Worm (Caenorhabditis elegans) whole organism, early embryonic: ENCODE measurements around the gene fbxl-3.
A peak's percentile ranks its signal among the peaks of the same experiment; 100 is the strongest.

ENCODE experiments used
- B0310.2 ChIP-seq: sonication (generic microtip); optimal IDR thresholded peaks from 2 replicates; lab custom pipeline; 2016; ENCODE audit warnings: mild to moderate bottlenecking, missing genetic modification characterization, missing compliant biosample characterization
- F13C5.2 ChIP-seq: sonication (generic microtip); optimal IDR thresholded peaks from 2 replicates; lab custom pipeline; 2017; ENCODE audit warnings: mild to moderate bottlenecking, missing genetic modification characterization, inconsistent platforms, missing compliant biosample characterization
- aly-1 ChIP-seq: sonication (generic microtip); optimal IDR thresholded peaks from 2 replicates; lab custom pipeline; 2016; ENCODE audit warnings: missing genetic modification characterization, missing compliant biosample characterization
- ama-1 ChIP-seq: fragments of 150-350 bp; optimal IDR thresholded peaks from 2 replicates; lab custom pipeline; 2014
- ceh-13 ChIP-seq: fragments of 200-800 bp; sonication (Bioruptor generic); optimal IDR thresholded peaks from 2 replicates; lab custom pipeline; 2018; ENCODE audit warnings: mild to moderate bottlenecking, missing genetic modification characterization, missing compliant biosample characterization
- ceh-36 ChIP-seq: sonication (generic microtip); optimal IDR thresholded peaks from 2 replicates; lab custom pipeline; 2016; ENCODE audit warnings: missing genetic modification characterization, inconsistent platforms, missing compliant biosample characterization
- ets-7 ChIP-seq: sonication (generic microtip); optimal IDR thresholded peaks from 2 replicates; lab custom pipeline; 2016; ENCODE audit warnings: missing genotype, missing genetic modification characterization, missing compliant biosample characterization
- flt-1 ChIP-seq: fragments of 200-800 bp; sonication (Bioruptor generic); IDR thresholded peaks from 2 replicates; pipeline ENCODE4 v1.3.6; 2022; ENCODE audit warnings: missing genetic modification characterization, missing compliant biosample characterization
- hmbx-1 ChIP-seq: sonication (generic microtip); optimal IDR thresholded peaks from 2 replicates; lab custom pipeline; 2016; ENCODE audit warnings: mild to moderate bottlenecking, missing genetic modification characterization, missing compliant biosample characterization
- hmg-4 ChIP-seq: fragments of 200-800 bp; sonication (Bioruptor generic); optimal IDR thresholded peaks from 2 replicates; lab custom pipeline; 2018; ENCODE audit warnings: mild to moderate bottlenecking, missing genetic modification characterization, missing compliant biosample characterization
- hnd-1 ChIP-seq: sonication (generic microtip); optimal IDR thresholded peaks from 2 replicates; lab custom pipeline; 2016; ENCODE audit warnings: missing genetic modification characterization, missing compliant biosample characterization
- pes-1 ChIP-seq: fragments of 200-800 bp; sonication (Bioruptor generic); IDR thresholded peaks from 2 replicates; pipeline ENCODE4 v1.3.6; 2022; ENCODE audit warnings: missing genetic modification reagents, missing genetic modification characterization, missing compliant biosample characterization
- scrt-1 ChIP-seq: fragments of 200-800 bp; sonication (Bioruptor generic); IDR thresholded peaks from 2 replicates; pipeline ENCODE4 v1.3.6; 2022; ENCODE audit warnings: missing genetic modification characterization, missing compliant biosample characterization
- sea-1 ChIP-seq: fragments of 200-800 bp; sonication (Bioruptor generic); conservative IDR thresholded peaks from 2 replicates; pipeline ENCODE4 v1.3.6; 2022; ENCODE audit warnings: missing genetic modification characterization, missing compliant biosample characterization
- tbx-11 ChIP-seq: fragments of 200-800 bp; sonication (Bioruptor generic); IDR thresholded peaks from 2 replicates; pipeline ENCODE4 v1.3.6; 2022; ENCODE audit warnings: missing genetic modification characterization, missing compliant biosample characterization
- tbx-37 ChIP-seq: fragments of 200-800 bp; sonication (Bioruptor generic); conservative IDR thresholded peaks from 2 replicates; pipeline ENCODE4 v1.3.6; 2022; ENCODE audit warnings: missing genetic modification reagents, missing genetic modification characterization, missing compliant biosample characterization
- tra-4 ChIP-seq: sonication (generic microtip); optimal IDR thresholded peaks from 2 replicates; lab custom pipeline; 2017; ENCODE audit warnings: missing genetic modification characterization, missing compliant biosample characterization

fbxl-3 gene

DNA sequence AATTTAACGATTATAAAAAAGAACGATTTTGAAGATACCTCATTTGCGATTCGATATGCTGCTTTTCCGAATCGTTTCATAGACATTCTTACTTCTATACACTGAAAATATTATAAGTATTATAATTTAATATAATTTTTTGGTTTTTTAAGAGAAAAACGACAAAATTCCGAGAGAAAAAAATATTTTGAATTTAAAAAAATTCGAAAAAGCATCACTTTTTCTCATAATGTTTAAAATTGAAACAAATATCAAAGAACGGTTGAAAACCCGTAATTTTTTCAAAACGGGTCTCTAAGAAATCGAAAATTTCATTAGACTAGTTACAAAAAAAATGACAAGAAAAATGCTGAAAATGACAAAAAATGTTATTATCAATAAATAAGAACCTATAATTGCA is 3.1 kb downstream of the fbxl-3 start, which contains the start of gene pink-1:
Gene pink-1 (minus strand): TSS at position 101 of the 400 bp plus-strand sequence.
- TF ChIP-seq pes-1 (GFP tag; lab: Robert Waterston, UW) (no peak), tra-4 (no peak), flt-1 (GFP tag; lab: Robert Waterston, UW) (no peak), ceh-36 (tag; lab: Kevin White, UChicago) (no peak), scrt-1 (GFP tag; lab: Robert Waterston, UW) (no peak), ceh-13 (no peak), hmg-4 (no peak), tbx-37 (no peak), F13C5.2 (no peak), tbx-11 (no peak), B0310.2 (tag; lab: Kevin White, UChicago) (no peak), aly-1 (tag; lab: Kevin White, UChicago) (no peak), ama-1 (no peak)

DNA sequence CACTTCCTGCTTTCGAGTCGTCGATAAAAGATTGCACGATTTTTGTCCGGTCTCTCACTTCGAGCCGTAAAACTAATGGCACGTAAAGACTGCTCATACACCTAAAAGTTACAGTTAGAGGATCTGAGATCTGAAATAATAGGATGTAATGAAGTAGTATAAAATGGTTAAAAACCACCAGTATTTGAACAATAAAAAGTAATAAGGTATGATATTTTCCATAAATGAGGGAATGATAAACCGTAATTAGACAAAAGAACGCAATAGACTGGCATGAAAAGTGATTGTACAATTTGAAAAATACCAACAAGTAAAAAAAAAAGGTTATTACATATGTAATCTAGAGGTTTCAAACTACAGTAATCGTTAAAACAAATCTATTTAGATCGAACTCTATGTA is 5.6 kb downstream of the fbxl-3 start, which contains the start of gene brap-2:
Gene brap-2 (minus strand): TSS at position 101 of the 400 bp plus-strand sequence.
- TF ChIP-seq B0310.2 (tag; lab: Kevin White, UChicago) = no peak
- TF ChIP-seq aly-1 (tag; lab: Kevin White, UChicago) = no peak
- TF ChIP-seq ama-1 = no peak
- TF ChIP-seq pes-1 (GFP tag; lab: Robert Waterston, UW) = no peak
- TF ChIP-seq tbx-37 = no peak
- no peak for TF ChIP-seq F13C5.2
- no peak for TF ChIP-seq hnd-1 (tag; lab: Kevin White, UChicago)
- TF ChIP-seq ets-7 (tag; lab: Kevin White, UChicago) = no peak
- TF ChIP-seq ceh-13 = no peak
- TF ChIP-seq hmg-4 = no peak
- TF ChIP-seq sea-1 (GFP tag; lab: Robert Waterston, UW) = no peak
- no peak for TF ChIP-seq hmbx-1 (tag; lab: Kevin White, UChicago)
- TF ChIP-seq scrt-1 (GFP tag; lab: Robert Waterston, UW) = no peak
- no peak for TF ChIP-seq ceh-36 (tag; lab: Kevin White, UChicago)

DNA sequence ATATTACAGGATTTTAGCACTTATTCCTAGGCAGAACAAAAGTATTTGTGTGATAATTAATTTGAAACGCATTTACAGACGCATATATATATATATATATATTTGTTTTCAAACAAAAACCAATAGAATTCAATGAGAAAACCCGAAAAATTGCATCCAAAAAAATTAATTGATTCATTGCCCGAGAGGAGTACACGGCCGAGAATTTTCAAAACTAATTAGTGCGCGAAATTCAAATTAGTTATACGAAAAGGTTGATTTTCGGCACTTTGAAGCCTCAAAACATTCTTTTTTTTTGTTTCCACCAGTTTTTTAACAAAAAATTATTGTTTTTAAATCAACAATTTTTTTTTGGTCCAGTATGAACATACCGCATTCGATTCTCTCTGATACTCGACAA is 7.3 kb downstream of the fbxl-3 start:
- TF ChIP-seq hnd-1 (tag; lab: Kevin White, UChicago) = no peak
- no peak for TF ChIP-seq ceh-13
- no peak for TF ChIP-seq sea-1 (GFP tag; lab: Robert Waterston, UW)
- no peak for TF ChIP-seq tra-4
- no peak for TF ChIP-seq ceh-36 (tag; lab: Kevin White, UChicago)
- no peak for TF ChIP-seq ets-7 (tag; lab: Kevin White, UChicago)
- TF ChIP-seq tbx-11 = no peak
- TF ChIP-seq aly-1 (tag; lab: Kevin White, UChicago) = no peak
- TF ChIP-seq ama-1 = no peak
- TF ChIP-seq B0310.2 (tag; lab: Kevin White, UChicago) = no peak
- no peak for TF ChIP-seq pes-1 (GFP tag; lab: Robert Waterston, UW)
- TF ChIP-seq F13C5.2 = no peak
- no peak for TF ChIP-seq flt-1 (GFP tag; lab: Robert Waterston, UW)
- TF ChIP-seq hmbx-1 (tag; lab: Kevin White, UChicago) = no peak

DNA sequence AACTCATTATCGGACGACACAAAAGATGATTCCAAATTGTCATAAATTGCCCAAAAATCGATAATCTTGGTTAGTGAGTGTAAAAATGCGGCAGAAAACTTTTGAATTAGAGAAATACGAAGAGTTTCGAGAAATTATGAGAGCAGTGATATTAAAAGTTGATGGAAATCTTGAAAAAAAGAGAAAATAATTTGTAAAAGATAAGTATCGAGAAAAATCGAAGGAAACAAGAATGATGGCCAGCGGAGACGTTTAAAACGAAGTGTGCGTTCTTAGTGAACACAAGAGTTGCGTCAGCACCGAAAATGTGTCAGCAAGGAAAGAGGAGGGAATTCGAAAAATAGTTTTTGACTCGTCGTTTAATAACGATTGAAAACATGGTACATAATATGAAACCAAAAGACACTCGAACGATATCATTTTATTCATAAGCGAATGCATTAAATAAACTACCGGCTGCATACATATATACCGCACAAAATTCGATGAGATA is 8.8 kb downstream of the fbxl-3 start, which contains the start of gene ndx-6:
Gene ndx-6 (minus strand): TSS at position 51 of the 493 bp plus-strand sequence.
- TF ChIP-seq scrt-1 (GFP tag; lab: Robert Waterston, UW) = no peak
- TF ChIP-seq ceh-13 = no peak
- TF ChIP-seq hmbx-1 (tag; lab: Kevin White, UChicago) = peak; percentile 7
- peak; percentile 56 for TF ChIP-seq F13C5.2
- peak; percentile 20 for TF ChIP-seq ets-7 (tag; lab: Kevin White, UChicago)
- no peak for TF ChIP-seq B0310.2 (tag; lab: Kevin White, UChicago)
- TF ChIP-seq ceh-36 (tag; lab: Kevin White, UChicago) = peak; percentile 30
- peak; percentile 45; the same call in 1 of the 2 replicates for TF ChIP-seq tbx-37
- no peak for TF ChIP-seq tbx-11
- TF ChIP-seq pes-1 (GFP tag; lab: Robert Waterston, UW) = peak; percentile 66

DNA sequence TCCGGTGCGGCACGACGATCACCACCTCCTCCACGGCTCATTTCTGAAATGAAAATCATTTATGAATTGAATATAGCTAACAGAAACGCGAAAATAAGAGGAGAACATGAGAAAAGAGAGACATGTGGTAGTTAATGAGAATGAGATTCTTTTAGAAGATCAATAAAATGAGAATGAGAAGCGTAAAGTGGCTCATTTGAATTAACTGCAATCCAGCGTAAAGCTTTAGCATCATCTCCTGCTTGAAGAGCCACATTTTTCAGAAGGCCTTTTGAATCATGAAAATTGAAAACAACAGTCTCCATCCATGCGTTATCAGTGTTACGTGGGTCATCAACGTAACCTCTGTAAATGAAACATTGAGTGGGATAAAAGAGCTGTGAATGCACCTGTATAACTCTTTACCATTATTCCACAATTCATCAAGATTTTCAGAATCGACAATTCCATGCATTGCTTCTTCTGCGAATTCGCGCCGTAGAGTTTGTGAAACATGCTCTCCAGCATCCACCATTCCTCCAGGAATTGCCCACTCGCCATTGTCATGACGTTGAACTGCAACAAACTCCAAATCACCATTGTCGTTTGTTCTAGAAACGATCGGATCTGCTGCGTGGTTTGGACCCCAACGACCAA is 9.8 kb downstream of the fbxl-3 start, which contains the start of gene rsp-4:
Gene rsp-4 (minus strand): TSS at position 51 of the 636 bp plus-strand sequence.
- TF ChIP-seq sea-1 (GFP tag; lab: Robert Waterston, UW) (no peak), F13C5.2 (no peak), ama-1 (no peak), ets-7 (tag; lab: Kevin White, UChicago) (no peak), ceh-13 (no peak), hnd-1 (tag; lab: Kevin White, UChicago) (no peak), flt-1 (GFP tag; lab: Robert Waterston, UW) (no peak), ceh-36 (tag; lab: Kevin White, UChicago) (no peak), B0310.2 (tag; lab: Kevin White, UChicago) (no peak), scrt-1 (GFP tag; lab: Robert Waterston, UW) (no peak), tbx-37 (no peak), tbx-11 (no peak), aly-1 (tag; lab: Kevin White, UChicago) (no peak), hmg-4 (no peak), pes-1 (GFP tag; lab: Robert Waterston, UW) (no peak), hmbx-1 (tag; lab: Kevin White, UChicago) (no peak), tra-4 (no peak)

DNA sequence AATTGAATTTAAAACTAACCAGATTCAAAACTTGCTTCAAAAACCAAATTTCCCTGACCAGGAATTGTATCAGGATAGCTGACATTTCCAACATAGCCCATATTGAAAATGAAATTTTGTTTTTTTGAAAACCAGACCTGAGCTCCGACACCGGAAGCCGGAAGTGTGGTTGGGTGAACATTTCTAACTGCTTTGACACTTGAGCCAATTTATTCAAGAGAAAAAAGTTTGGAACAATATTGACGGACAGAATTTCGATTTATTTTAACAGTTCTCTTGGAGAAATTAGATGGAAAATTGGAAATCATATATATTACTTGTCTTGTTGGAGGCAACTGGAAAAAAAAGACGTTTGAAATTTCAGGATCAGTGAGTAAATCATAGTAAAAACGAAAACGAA is 11.5 kb downstream of the fbxl-3 start, which contains the start of gene ccpp-6:
Gene ccpp-6 (minus strand): TSS at position 101 of the 400 bp plus-strand sequence.
- TF ChIP-seq hmg-4 (no peak), ets-7 (tag; lab: Kevin White, UChicago) (no peak), pes-1 (GFP tag; lab: Robert Waterston, UW) (no peak), scrt-1 (GFP tag; lab: Robert Waterston, UW) (no peak), F13C5.2 (no peak), aly-1 (tag; lab: Kevin White, UChicago) (no peak), tra-4 (no peak), tbx-37 (no peak), sea-1 (GFP tag; lab: Robert Waterston, UW) (no peak), ceh-36 (tag; lab: Kevin White, UChicago) (no peak), B0310.2 (tag; lab: Kevin White, UChicago) (no peak), ceh-13 (no peak)

DNA sequence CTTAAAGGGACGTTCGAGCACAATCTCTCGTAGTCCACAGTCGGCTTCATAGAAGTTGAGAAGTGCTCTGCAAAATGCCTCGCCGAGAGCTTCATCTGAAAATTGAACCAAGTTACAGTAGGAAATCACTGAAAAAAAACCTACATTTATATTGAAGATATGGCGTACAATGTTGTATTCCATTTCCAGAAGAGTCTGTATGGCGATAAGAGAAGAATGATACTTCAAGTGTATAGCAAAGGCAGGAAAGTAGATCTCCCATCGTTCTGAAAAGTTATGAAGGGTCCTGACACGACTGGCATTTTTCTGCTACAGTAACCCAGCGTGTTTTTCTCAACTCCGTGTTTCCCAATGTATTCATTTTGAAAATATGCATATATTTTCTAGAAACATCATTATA is 14.4 kb downstream of the fbxl-3 start:
- no peak for TF ChIP-seq hmbx-1 (tag; lab: Kevin White, UChicago)
- TF ChIP-seq tbx-37 = no peak
- no peak for TF ChIP-seq pes-1 (GFP tag; lab: Robert Waterston, UW)
- no peak for TF ChIP-seq F13C5.2
- TF ChIP-seq ama-1 = no peak
- TF ChIP-seq tra-4 = no peak
